Worm (Caenorhabditis elegans) whole organism, L3 larva: Measurements from ENCODE around the gene F09E5.11.

Experiments
- R02D3.7 ChIP-seq: fragments of 150-350 bp; optimal IDR thresholded peaks from 2 replicates; lab custom pipeline; 2014; ENCODE audit warnings: missing biosample characterization, missing genetic modification characterization
- ZK546.5 ChIP-seq: sonication (generic microtip); optimal IDR thresholded peaks from 2 replicates; lab custom pipeline; 2017; ENCODE audit warnings: missing biosample characterization, missing genetic modification characterization
- aly-2 ChIP-seq: fragments of 150-350 bp; optimal IDR thresholded peaks from 2 replicates; lab custom pipeline; 2014; ENCODE audit warnings: missing biosample characterization, missing genetic modification characterization
- ama-1 ChIP-seq: fragments of 150-350 bp; optimal IDR thresholded peaks from 2 replicates; lab custom pipeline; 2018
- ceh-16 ChIP-seq: sonication (generic microtip); optimal IDR thresholded peaks from 2 replicates; lab custom pipeline; 2017; ENCODE audit warnings: missing biosample characterization, missing genetic modification characterization
- ceh-28 ChIP-seq: fragments of 150-350 bp; optimal IDR thresholded peaks from 2 replicates; lab custom pipeline; 2014; ENCODE audit warnings: missing biosample characterization, missing genetic modification reagents, missing genetic modification characterization
- ceh-82 ChIP-seq: fragments of 150-350 bp; optimal IDR thresholded peaks from 2 replicates; lab custom pipeline; 2014; ENCODE audit warnings: missing biosample characterization, missing genetic modification characterization
- ceh-9 ChIP-seq: sonication (generic microtip); optimal IDR thresholded peaks from 2 replicates; lab custom pipeline; 2018; ENCODE audit warnings: missing biosample characterization, missing genetic modification characterization
- daf-12 ChIP-seq: fragments of 150-350 bp; optimal IDR thresholded peaks from 2 replicates; lab custom pipeline; 2014; ENCODE audit warnings: missing biosample characterization, missing genetic modification reagents, missing genetic modification characterization
- egl-27 ChIP-seq: sonication (generic microtip); optimal IDR thresholded peaks from 4 replicates; lab custom pipeline; 2017; ENCODE audit warnings: missing biosample characterization, missing genetic modification reagents, missing genetic modification characterization
- egl-5 ChIP-seq: fragments of 150-350 bp; optimal IDR thresholded peaks from 2 replicates; lab custom pipeline; 2017; ENCODE audit warnings: missing biosample characterization, missing genetic modification reagents, missing genetic modification characterization, inconsistent platforms
- elt-1 ChIP-seq: fragments of 150-350 bp; optimal IDR thresholded peaks from 2 replicates; lab custom pipeline; 2014; ENCODE audit warnings: missing biosample characterization, missing genetic modification characterization
- elt-2 ChIP-seq: sonication (generic microtip); optimal IDR thresholded peaks from 2 replicates; lab custom pipeline; 2016; ENCODE audit warnings: missing genetic modification reagents, mild to moderate bottlenecking, missing genetic modification characterization, missing compliant biosample characterization
- elt-3 ChIP-seq, 3 experiments: fragments of 150-350 bp in 1 of 3; sonication (generic microtip) in 2 of 3; optimal IDR thresholded peaks; 2 replicates in 2 of 3; 4 replicates in 1 of 3; lab custom pipeline; 2014 to 2017; ENCODE audit warnings: missing biosample characterization in 3 of 3, missing genetic modification characterization in 3 of 3
- eor-1 ChIP-seq, 2 experiments: fragments of 150-350 bp; optimal IDR thresholded peaks; 2 replicates each; lab custom pipeline; 2014 to 2018; ENCODE audit warnings: missing biosample characterization in 2 of 2, missing genetic modification characterization in 2 of 2
- fkh-10 ChIP-seq: sonication (generic microtip); optimal IDR thresholded peaks from 2 replicates; lab custom pipeline; 2017; ENCODE audit warnings: missing biosample characterization, missing genetic modification reagents, missing genetic modification characterization
- fkh-2 ChIP-seq: fragments of 150-350 bp; optimal IDR thresholded peaks from 2 replicates; lab custom pipeline; 2014; ENCODE audit warnings: missing biosample characterization, missing genetic modification reagents, missing genetic modification characterization
- fos-1 ChIP-seq: fragments of 150-350 bp; optimal IDR thresholded peaks from 2 replicates; lab custom pipeline; 2014; ENCODE audit warnings: missing biosample characterization, missing genetic modification characterization
- hmg-11 ChIP-seq: sonication (generic microtip); optimal IDR thresholded peaks from 2 replicates; lab custom pipeline; 2016; ENCODE audit warnings: missing genetic modification characterization, missing compliant biosample characterization
- jun-1 ChIP-seq: fragments of 150-350 bp; optimal IDR thresholded peaks from 2 replicates; lab custom pipeline; 2014; ENCODE audit warnings: missing biosample characterization, missing genetic modification reagents, missing genetic modification characterization
- lin-15B ChIP-seq: fragments of 150-350 bp; optimal IDR thresholded peaks from 2 replicates; lab custom pipeline; 2014; ENCODE audit warnings: missing biosample characterization, missing genetic modification characterization
- lin-39 ChIP-seq: fragments of 150-350 bp; optimal IDR thresholded peaks from 2 replicates; lab custom pipeline; 2018; ENCODE audit warnings: missing biosample characterization, missing genetic modification reagents, missing genetic modification characterization
- lsy-12 ChIP-seq: sonication (generic microtip); optimal IDR thresholded peaks from 2 replicates; lab custom pipeline; 2016; ENCODE audit warnings: mild to moderate bottlenecking, missing genetic modification characterization, missing compliant biosample characterization
- mdl-1 ChIP-seq: fragments of 150-350 bp; optimal IDR thresholded peaks from 2 replicates; lab custom pipeline; 2014; ENCODE audit warnings: missing biosample characterization, missing genetic modification characterization
- mml-1 ChIP-seq: fragments of 150-350 bp; sonication (generic microtip); optimal IDR thresholded peaks from 3 replicates; lab custom pipeline; 2014; ENCODE audit warnings: missing biosample characterization, missing genetic modification characterization
- nfya-1 ChIP-seq: sonication (generic microtip); optimal IDR thresholded peaks from 2 replicates; lab custom pipeline; 2017; ENCODE audit warnings: missing genetic modification characterization, mild to moderate bottlenecking, missing compliant biosample characterization, antibody characterized with exemption, moderate library complexity; ENCODE audit not compliant: insufficient read depth
- nhr-11 ChIP-seq: fragments of 150-350 bp; optimal IDR thresholded peaks from 2 replicates; lab custom pipeline; 2014; ENCODE audit warnings: missing biosample characterization, missing genetic modification characterization
- nhr-12 ChIP-seq: fragments of 150-350 bp; optimal IDR thresholded peaks from 2 replicates; lab custom pipeline; 2014; ENCODE audit warnings: missing biosample characterization, missing genetic modification characterization
- nhr-237 ChIP-seq: fragments of 150-350 bp; optimal IDR thresholded peaks from 2 replicates; lab custom pipeline; 2014; ENCODE audit warnings: missing biosample characterization, missing genetic modification characterization
- nhr-25 ChIP-seq: sonication (generic microtip); optimal IDR thresholded peaks from 2 replicates; lab custom pipeline; 2017; ENCODE audit warnings: missing biosample characterization, missing genetic modification characterization
- nhr-28 ChIP-seq: fragments of 150-350 bp; optimal IDR thresholded peaks from 2 replicates; lab custom pipeline; 2014; ENCODE audit warnings: missing biosample characterization, missing genetic modification characterization
- nhr-43 ChIP-seq: sonication (generic microtip); optimal IDR thresholded peaks from 2 replicates; lab custom pipeline; 2016; ENCODE audit warnings: mild to moderate bottlenecking, missing genetic modification characterization, missing compliant biosample characterization; ENCODE audit not compliant: poor library complexity, severe bottlenecking
- nhr-67 ChIP-seq: fragments of 150-350 bp; optimal IDR thresholded peaks from 2 replicates; lab custom pipeline; 2014; ENCODE audit warnings: missing biosample characterization, missing genetic modification characterization
- nhr-76 ChIP-seq: fragments of 150-350 bp; sonication (generic microtip); optimal IDR thresholded peaks from 5 replicates; lab custom pipeline; 2014; ENCODE audit warnings: missing biosample characterization, missing genetic modification characterization
- nhr-77 ChIP-seq: fragments of 150-350 bp; optimal IDR thresholded peaks from 2 replicates; lab custom pipeline; 2014; ENCODE audit warnings: missing biosample characterization, missing genetic modification characterization
- pha-4 ChIP-seq: fragments of 150-350 bp; optimal IDR thresholded peaks from 2 replicates; lab custom pipeline; 2014; ENCODE audit warnings: missing biosample characterization, missing genetic modification reagents, missing genetic modification characterization
- pqm-1 ChIP-seq: fragments of 150-350 bp; optimal IDR thresholded peaks from 2 replicates; lab custom pipeline; 2017; ENCODE audit warnings: missing biosample characterization, missing genetic modification characterization, inconsistent platforms
- sea-2 ChIP-seq: fragments of 150-350 bp; sonication (generic microtip); optimal IDR thresholded peaks from 4 replicates; lab custom pipeline; 2014; ENCODE audit warnings: missing biosample characterization, missing genetic modification reagents, missing genetic modification characterization
- skn-1 ChIP-seq: fragments of 150-350 bp; optimal IDR thresholded peaks from 2 replicates; lab custom pipeline; 2014; ENCODE audit warnings: missing biosample characterization, missing genetic modification characterization
- snpc-4 ChIP-seq: fragments of 150-350 bp; optimal IDR thresholded peaks from 2 replicates; lab custom pipeline; 2014; ENCODE audit warnings: missing biosample characterization, missing genetic modification characterization
- tbx-2 ChIP-seq: sonication (generic microtip); optimal IDR thresholded peaks from 2 replicates; lab custom pipeline; 2016; ENCODE audit warnings: mild to moderate bottlenecking, missing genetic modification characterization, missing compliant biosample characterization
- unc-39 ChIP-seq: sonication (generic microtip); optimal IDR thresholded peaks from 4 replicates; lab custom pipeline; 2017; ENCODE audit warnings: missing biosample characterization, missing genetic modification characterization
- unc-62 ChIP-seq: fragments of 150-350 bp; sonication (generic microtip); optimal IDR thresholded peaks from 4 replicates; lab custom pipeline; 2014; ENCODE audit warnings: missing biosample characterization, missing genetic modification reagents, missing genetic modification characterization
- zag-1 ChIP-seq: fragments of 150-350 bp; optimal IDR thresholded peaks from 2 replicates; lab custom pipeline; 2014; ENCODE audit warnings: missing biosample characterization, missing genetic modification characterization
- ztf-11 ChIP-seq: fragments of 150-350 bp; optimal IDR thresholded peaks from 2 replicates; lab custom pipeline; 2014; ENCODE audit warnings: missing biosample characterization, missing genetic modification characterization
- ztf-4 ChIP-seq: fragments of 150-350 bp; optimal IDR thresholded peaks from 2 replicates; lab custom pipeline; 2014; ENCODE audit warnings: missing biosample characterization, missing genetic modification characterization

F09E5.11 gene

ce11 chrII:5377467-5378238 is 19.7 kb upstream of the F09E5.11 start, which contains the start of gene prdx-2:
TSS of gene prdx-2 (plus strand) at chrII:5378195.
- TF ChIP-seq pha-4 (tag; lab: Kevin White, UChicago) (peak; percentile 63), snpc-4 (tag; lab: Kevin White, UChicago) (peak; percentile 15), jun-1 (tag; lab: Kevin White, UChicago) (no peak)

DNA sequence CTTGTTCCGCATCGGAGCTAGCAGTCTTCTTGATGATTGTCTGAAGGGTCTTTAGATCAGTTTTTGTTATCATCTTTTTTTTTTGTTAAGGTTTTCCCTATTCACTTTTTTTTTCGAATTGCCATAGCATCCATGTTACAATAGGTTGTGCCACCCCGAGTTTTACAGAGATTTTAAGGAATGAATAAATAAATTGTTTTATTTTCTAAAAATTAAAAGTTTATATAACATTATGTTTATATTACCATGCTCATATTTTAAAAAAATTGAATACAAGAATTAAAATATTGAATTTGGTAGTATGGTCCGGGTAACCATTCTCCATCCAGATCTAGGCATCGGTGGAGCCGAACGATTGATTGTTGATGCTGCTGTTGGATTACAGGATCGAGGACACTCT is 17.0 kb upstream of the F09E5.11 start, which contains the start of gene algn-2:
Gene algn-2, plus strand, starts transcription at position 301 of the 400 bp plus-strand sequence.
- TF ChIP-seq elt-2 (tag; lab: Kevin White, UChicago) (peak; percentile 16), skn-1 (tag; lab: Kevin White, UChicago) (no peak)

DNA sequence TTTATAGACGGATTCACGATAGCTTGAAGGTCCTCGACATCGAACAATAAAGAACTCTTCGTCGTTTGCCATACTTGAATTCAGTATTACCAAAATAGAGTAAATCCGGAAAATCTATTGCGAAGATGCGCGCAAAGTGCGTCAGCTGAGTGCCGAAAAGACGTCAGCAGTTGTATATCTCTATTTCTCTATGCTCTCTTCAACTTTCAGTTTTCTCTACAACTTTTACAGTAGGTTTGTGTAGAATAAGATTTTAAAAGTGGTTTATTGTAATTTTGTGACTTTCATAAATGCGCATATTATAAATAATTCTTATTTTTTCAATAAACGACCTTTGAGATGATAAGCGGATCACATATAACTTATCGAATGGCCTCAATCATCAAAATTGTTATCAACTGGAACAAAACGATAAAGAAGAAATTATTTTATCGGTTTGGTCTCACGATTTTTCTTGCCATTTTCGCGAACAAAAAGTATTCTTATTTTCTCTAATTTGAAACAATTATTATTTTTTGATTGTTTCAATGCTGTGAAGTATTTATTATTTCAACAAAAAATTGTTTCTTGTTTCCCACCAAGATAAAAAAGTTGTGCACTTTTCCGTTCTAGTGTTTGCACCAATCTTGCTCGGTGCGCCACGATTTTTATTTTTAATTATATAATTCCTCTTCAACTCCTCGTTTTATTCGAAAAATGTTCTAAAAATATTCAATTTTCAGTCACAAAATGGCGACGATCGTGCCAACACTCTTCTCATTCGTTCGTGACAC is 15.5 kb upstream of the F09E5.11 start, which contains the start of the genes agt-2 and F09E5.3:
Gene agt-2, minus strand, starts transcription at position 553 of the 773 bp plus-strand sequence.
Gene F09E5.3, plus strand, starts transcription at position 723 of the 773 bp plus-strand sequence.
- TF ChIP-seq R02D3.7 (peak; percentile 75), lin-39 (tag; lab: Kevin White, UChicago) (peak; percentile 59), tbx-2 (tag; lab: Kevin White, UChicago) (peak; percentile 73), zag-1 (tag; lab: Kevin White, UChicago) (peak; percentile 31), elt-2 (tag; lab: Kevin White, UChicago) (peak; percentile 92), unc-62 (GFP tag; lab: Kevin White, UChicago) (peak; percentile 13), pqm-1 (tag; lab: Kevin White, UChicago) (peak; percentile 71), fos-1 (tag; lab: Kevin White, UChicago) (no peak), lin-15B (tag; lab: Kevin White, UChicago) (peak; percentile 88), snpc-4 (tag; lab: Kevin White, UChicago) (peak; percentile 88), ztf-4 (tag; lab: Kevin White, UChicago) (peak; percentile 77), pha-4 (tag; lab: Kevin White, UChicago) (peak; percentile 97), skn-1 (tag; lab: Kevin White, UChicago) (peak; percentile 23), nhr-77 (tag; lab: Kevin White, UChicago) (peak; percentile 4), daf-12 (tag; lab: Kevin White, UChicago) (no peak), unc-39 (no peak), nhr-25 (tag; lab: Kevin White, UChicago) (peak; percentile 95), ceh-28 (tag; lab: Kevin White, UChicago) (peak; percentile 79), lsy-12 (tag; lab: Kevin White, UChicago) (peak; percentile 84), nhr-43 (peak; percentile 89), sea-2 (GFP tag; lab: Kevin White, UChicago) (no peak), aly-2 (tag; lab: Kevin White, UChicago) (no peak), nhr-12 (tag; lab: Kevin White, UChicago) (no peak), nfya-1 (peak; percentile 88), ceh-82 (tag; lab: Kevin White, UChicago) (peak; percentile 36), nhr-11 (tag; lab: Kevin White, UChicago) (peak; percentile 81), fkh-10 (peak; percentile 74), elt-3 (tag; optimal IDR thresholded peaks at IDR 0.05; lab: Kevin White, UChicago) (no peak), jun-1 (tag; lab: Kevin White, UChicago) (peak; percentile 71), nhr-76 (tag; lab: Kevin White, UChicago) (no peak), hmg-11 (tag; lab: Kevin White, UChicago) (peak; percentile 84), nhr-237 (tag; lab: Kevin White, UChicago) (no peak), mml-1 (tag; lab: Kevin White, UChicago) (no peak), nhr-67 (no peak), ztf-11 (tag; lab: Kevin White, UChicago) (no peak), egl-5 (tag; lab: Kevin White, UChicago) (peak; percentile 23), ceh-9 (tag; lab: Kevin White, UChicago) (no peak), mdl-1 (no peak), ZK546.5 (tag; lab: Kevin White, UChicago) (no peak), ceh-16 (tag; lab: Kevin White, UChicago) (no peak), eor-1 (tag; optimal IDR thresholded peaks at IDR 0.05; lab: Kevin White, UChicago) (no peak), egl-27 (tag; lab: Kevin White, UChicago) (no peak), ama-1 (lab: Kevin White, UChicago) (peak; percentile 77), elt-1 (peak; percentile 42), fkh-2 (no peak), nhr-28 (tag; lab: Kevin White, UChicago) (no peak)
